Fruit fly (Drosophila melanogaster) whole organism, embryonic: ENCODE data around the gene CG12672.

Experiments
- CG10267 ChIP-seq: fragments of 200-800 bp; sonication (Bioruptor generic); optimal IDR thresholded peaks from 2 replicates; lab custom pipeline; 2018; ENCODE audit warnings: missing biosample characterization, mild to moderate bottlenecking, missing genetic modification characterization, moderate library complexity
- CG10431 ChIP-seq: fragments of 200-800 bp; sonication (Bioruptor generic); optimal IDR thresholded peaks from 3 replicates; lab custom pipeline; 2018; ENCODE audit warnings: missing biosample characterization, mild to moderate bottlenecking, missing genetic modification characterization
- CG10543 ChIP-seq: fragments of 200-800 bp; sonication (Bioruptor generic); optimal IDR thresholded peaks from 3 replicates; lab custom pipeline; 2017; ENCODE audit warnings: missing biosample characterization, mild to moderate bottlenecking, missing genetic modification characterization, moderate library complexity
- CG11560 ChIP-seq: fragments of 200-800 bp; sonication (Bioruptor generic); IDR thresholded peaks from 3 replicates; pipeline ENCODE4 v1.3.6; 2022; ENCODE audit warnings: missing biosample characterization, missing genetic modification characterization
- CG12391 ChIP-seq: fragments of 200-800 bp; sonication (Bioruptor generic); optimal IDR thresholded peaks from 3 replicates; lab custom pipeline; 2018; ENCODE audit warnings: missing biosample characterization, mild to moderate bottlenecking, missing genetic modification characterization, moderate library complexity
- CG13296 ChIP-seq: fragments of 200-800 bp; sonication (Bioruptor generic); optimal IDR thresholded peaks from 3 replicates; lab custom pipeline; 2018; ENCODE audit warnings: missing biosample characterization, mild to moderate bottlenecking, missing genetic modification characterization
- CG13424 ChIP-seq: fragments of 200-800 bp; sonication (Bioruptor generic); optimal IDR thresholded peaks from 2 replicates; lab custom pipeline; 2019; ENCODE audit warnings: missing biosample characterization, mild to moderate bottlenecking, missing genetic modification characterization, moderate library complexity
- CG13894 ChIP-seq: fragments of 200-800 bp; sonication (Bioruptor generic); optimal IDR thresholded peaks from 3 replicates; lab custom pipeline; 2018; ENCODE audit warnings: missing biosample characterization, mild to moderate bottlenecking, missing genetic modification characterization, moderate library complexity
- CG14014 ChIP-seq: fragments of 200-800 bp; sonication (Bioruptor generic); IDR thresholded peaks from 2 replicates; pipeline ENCODE4 v1.3.6; 2022; ENCODE audit warnings: missing biosample characterization, missing genetic modification characterization
- CG15479 ChIP-seq: fragments of 200-800 bp; sonication (Bioruptor generic); optimal IDR thresholded peaks from 3 replicates; lab custom pipeline; 2019; ENCODE audit warnings: missing biosample characterization, mild to moderate bottlenecking, missing genetic modification characterization, moderate library complexity
- CG17186 ChIP-seq: fragments of 200-800 bp; sonication (Bioruptor generic); optimal IDR thresholded peaks from 3 replicates; lab custom pipeline; 2017; ENCODE audit warnings: missing biosample characterization, missing genetic modification reagents, missing genetic modification characterization
- CG17568 ChIP-seq: fragments of 200-800 bp; sonication (Bioruptor generic); optimal IDR thresholded peaks from 2 replicates; lab custom pipeline; 2018; ENCODE audit warnings: missing biosample characterization, mild to moderate bottlenecking, missing genetic modification characterization, moderate library complexity
- CG17829 ChIP-seq: fragments of 200-800 bp; optimal IDR thresholded peaks from 2 replicates; lab custom pipeline; 2019; ENCODE audit warnings: missing biosample characterization, mild to moderate bottlenecking, missing genetic modification characterization, moderate library complexity
- CG4617 ChIP-seq: fragments of 200-800 bp; sonication (Bioruptor generic); optimal IDR thresholded peaks from 3 replicates; lab custom pipeline; 2016; ENCODE audit warnings: missing biosample characterization, missing genetic modification characterization, borderline replicate concordance
- CG5953 ChIP-seq: fragments of 200-800 bp; sonication (Bioruptor generic); IDR thresholded peaks from 2 replicates; pipeline ENCODE4 v1.3.6; 2022; ENCODE audit warnings: missing biosample characterization, missing genetic modification characterization
- CG8290 ChIP-seq, 3 experiments: fragments of 200-800 bp; sonication (Bioruptor generic); optimal IDR thresholded peaks; 2 replicates each; lab custom pipeline; 2016 to 2019; ENCODE audit warnings: missing biosample characterization in 3 of 3, missing genetic modification characterization in 3 of 3, mild to moderate bottlenecking in 2 of 3, moderate library complexity in 1 of 3
- CG8359 ChIP-seq: fragments of 200-800 bp; sonication (Bioruptor generic); optimal IDR thresholded peaks from 2 replicates; lab custom pipeline; 2017; ENCODE audit warnings: missing biosample characterization, mild to moderate bottlenecking, missing genetic modification characterization, borderline replicate concordance
- CG9727 ChIP-seq: fragments of 200-800 bp; sonication (Bioruptor generic); optimal IDR thresholded peaks from 3 replicates; lab custom pipeline; 2017; ENCODE audit warnings: missing biosample characterization, mild to moderate bottlenecking, missing genetic modification characterization
- Deaf1 ChIP-seq: fragments of 200-800 bp; optimal IDR thresholded peaks from 3 replicates; lab custom pipeline; 2019; ENCODE audit warnings: missing biosample characterization, mild to moderate bottlenecking, missing genetic modification characterization, moderate library complexity
- Fer3 ChIP-seq: fragments of 200-800 bp; sonication (Bioruptor generic); optimal IDR thresholded peaks from 2 replicates; lab custom pipeline; 2018; ENCODE audit warnings: missing biosample characterization, mild to moderate bottlenecking, missing genetic modification characterization, moderate library complexity
- HHEX ChIP-seq: fragments of 200-800 bp; sonication (Bioruptor generic); optimal IDR thresholded peaks from 3 replicates; lab custom pipeline; 2017; ENCODE audit warnings: missing biosample characterization, mild to moderate bottlenecking, missing genetic modification characterization, missing genetic modification reagents
- HLH3B ChIP-seq: fragments of 200-800 bp; sonication (Bioruptor generic); IDR thresholded peaks from 2 replicates; pipeline ENCODE4 v1.3.6; 2022; ENCODE audit warnings: missing biosample characterization, missing genetic modification characterization
- Lpt ChIP-seq: fragments of >200 bp; optimal IDR thresholded peaks from 2 replicates; lab custom pipeline; 2018; ENCODE audit warnings: missing biosample characterization, missing genetic modification characterization
- Mad ChIP-seq: fragments of 200-800 bp; sonication (Bioruptor generic); optimal IDR thresholded peaks from 2 replicates; lab custom pipeline; 2016; ENCODE audit warnings: missing biosample characterization, missing genetic modification characterization
- Nf-YB ChIP-seq: fragments of 200-800 bp; sonication (Bioruptor generic); optimal IDR thresholded peaks from 3 replicates; lab custom pipeline; 2019; ENCODE audit warnings: missing biosample characterization, mild to moderate bottlenecking, missing genetic modification characterization, moderate library complexity
- Sox100B ChIP-seq: fragments of 200-800 bp; sonication (Bioruptor generic); optimal IDR thresholded peaks from 3 replicates; lab custom pipeline; 2018; ENCODE audit warnings: missing biosample characterization, mild to moderate bottlenecking, missing genetic modification characterization
- Xbp1 ChIP-seq: fragments of 200-800 bp; sonication (Bioruptor generic); optimal IDR thresholded peaks from 3 replicates; lab custom pipeline; 2016; ENCODE audit warnings: missing biosample characterization, mild to moderate bottlenecking, missing genetic modification characterization
- amos ChIP-seq: fragments of 200-800 bp; sonication (Bioruptor generic); IDR thresholded peaks from 2 replicates; pipeline ENCODE4 v1.3.6; 2022; ENCODE audit warnings: missing biosample characterization, missing genetic modification characterization; ENCODE audit not compliant: partially characterized antibody
- ato ChIP-seq: fragments of 200-800 bp; sonication (Bioruptor generic); IDR thresholded peaks from 2 replicates; pipeline ENCODE4 v1.3.6; 2022; ENCODE audit warnings: missing biosample characterization, missing genetic modification characterization; ENCODE audit not compliant: partially characterized antibody
- cato ChIP-seq: fragments of 200-800 bp; sonication (Bioruptor generic); optimal IDR thresholded peaks from 2 replicates; lab custom pipeline; 2016; ENCODE audit warnings: missing biosample characterization, missing genetic modification characterization, borderline replicate concordance
- caup ChIP-seq: fragments of 200-800 bp; sonication (Bioruptor generic); optimal IDR thresholded peaks from 3 replicates; lab custom pipeline; 2017; ENCODE audit warnings: missing biosample characterization, mild to moderate bottlenecking, missing genetic modification characterization, moderate library complexity; ENCODE audit not compliant: severe bottlenecking
- esg ChIP-seq: fragments of 200-800 bp; sonication (Bioruptor generic); conservative IDR thresholded peaks from 2 replicates; pipeline ENCODE4 v1.3.6; 2022; ENCODE audit warnings: missing biosample characterization, missing genetic modification characterization
- gcm2 ChIP-seq: fragments of 200-800 bp; sonication (Bioruptor generic); optimal IDR thresholded peaks from 2 replicates; lab custom pipeline; 2016; ENCODE audit warnings: missing biosample characterization, missing genetic modification characterization
- gfzf ChIP-seq: fragments of 200-800 bp; sonication (Bioruptor generic); optimal IDR thresholded peaks from 2 replicates; lab custom pipeline; 2016; ENCODE audit warnings: missing biosample characterization, mild to moderate bottlenecking, missing genetic modification characterization, moderate library complexity
- gsb ChIP-seq: fragments of 200-800 bp; sonication (Bioruptor generic); IDR thresholded peaks from 2 replicates; pipeline ENCODE4 v1.3.6; 2022; ENCODE audit warnings: missing biosample characterization, missing genetic modification characterization
- inv ChIP-seq: fragments of 200-800 bp; sonication (Bioruptor generic); IDR thresholded peaks from 2 replicates; pipeline ENCODE4 v1.3.6; 2022; ENCODE audit warnings: missing biosample characterization, missing genetic modification characterization; ENCODE audit not compliant: partially characterized antibody
- kah ChIP-seq: fragments of 200-800 bp; sonication (Bioruptor generic); optimal IDR thresholded peaks from 2 replicates; lab custom pipeline; 2018; ENCODE audit warnings: missing biosample characterization, mild to moderate bottlenecking, missing genetic modification characterization
- lab ChIP-seq: fragments of 200-800 bp; sonication (Bioruptor generic); optimal IDR thresholded peaks from 3 replicates; lab custom pipeline; 2017; ENCODE audit warnings: missing biosample characterization, missing genetic modification characterization, mild to moderate bottlenecking, moderate library complexity, missing genetic modification reagents
- nerfin-1 ChIP-seq: fragments of 200-800 bp; sonication (Bioruptor generic); optimal IDR thresholded peaks from 3 replicates; lab custom pipeline; 2019; ENCODE audit warnings: missing biosample characterization, mild to moderate bottlenecking, missing genetic modification characterization, moderate library complexity
- pan ChIP-seq, 4 experiments: fragments of >200 bp in 3 of 4; fragments of 200-800 bp in 1 of 4; sonication (Bioruptor generic) in 1 of 4; optimal IDR thresholded peaks in 3 of 4; IDR thresholded peaks in 1 of 4; 2 replicates each; pipeline versions ENCODE4 v1.3.6 to Lab custom; 2017 to 2022; ENCODE audit warnings: missing biosample characterization in 2 of 4, missing genetic modification characterization in 2 of 4, mixed read lengths in 1 of 4
- pum ChIP-seq: fragments of 200-800 bp; sonication (Bioruptor generic); optimal IDR thresholded peaks from 2 replicates; lab custom pipeline; 2016; ENCODE audit warnings: missing biosample characterization, missing genetic modification characterization
- seq ChIP-seq: fragments of 200-800 bp; sonication (Bioruptor generic); IDR thresholded peaks from 2 replicates; pipeline ENCODE4 v1.3.6; 2022; ENCODE audit warnings: missing biosample characterization, missing genetic modification characterization
- sug ChIP-seq: fragments of 200-800 bp; optimal IDR thresholded peaks from 2 replicates; lab custom pipeline; 2019; ENCODE audit warnings: missing biosample characterization, mild to moderate bottlenecking, missing genetic modification characterization, moderate library complexity
- tll ChIP-seq, 2 experiments: fragments of 200-800 bp in 1 of 2; fragments of >200 bp in 1 of 2; sonication (Bioruptor generic) in 1 of 2; optimal IDR thresholded peaks; 2 replicates each; lab custom pipeline; 2017 to 2019; ENCODE audit warnings: missing biosample characterization in 2 of 2, missing genetic modification characterization in 2 of 2, mild to moderate bottlenecking in 1 of 2, moderate library complexity in 1 of 2
- toy ChIP-seq: fragments of 200-800 bp; sonication (Bioruptor generic); IDR thresholded peaks from 2 replicates; pipeline ENCODE4 v1.3.6; 2022; ENCODE audit warnings: missing biosample characterization, missing genetic modification characterization
- ttk ChIP-seq: fragments of 200-800 bp; sonication (Bioruptor generic); IDR thresholded peaks from 2 replicates; pipeline ENCODE4 v2.1.2; 2022; ENCODE audit warnings: missing biosample characterization, missing genetic modification characterization

Gene CG12672

dm6 chrX:18003772-18004569, 3.4 kb downstream of the CG12672 start (continued):
- TF ChIP-seq pan (optimal IDR thresholded peaks at IDR 0.05; lab: Kevin White, UChicago): no peak
- no peak for TF ChIP-seq pan (GFP tag; optimal IDR thresholded peaks at IDR 0.05 in 1 of 2, IDR thresholded peaks at IDR 0.05 in 1 of 2)
- peak; percentile 50 for TF ChIP-seq Sox100B
- no peak for TF ChIP-seq Nf-YB (GFP tag; lab: Kevin White, UChicago)
- TF ChIP-seq CG11560 (tag; lab: Robert Waterston, UW): no peak
- no peak for TF ChIP-seq CG17829 (tag; lab: Kevin White, UChicago)
- peak; percentile 56 for TF ChIP-seq CG9727 (GFP tag; lab: Kevin White, UChicago)
- TF ChIP-seq kah (GFP tag; lab: Kevin White, UChicago): peak; percentile 2
- TF ChIP-seq CG17568 (GFP tag; lab: Kevin White, UChicago): no peak
- no peak for TF ChIP-seq Mad (GFP tag; lab: Kevin White, UChicago)
- TF ChIP-seq seq: no peak
- peak; percentile 36 for TF ChIP-seq CG13894 (tag; lab: Kevin White, UChicago)
- TF ChIP-seq caup (GFP tag; lab: Kevin White, UChicago): peak; percentile 32
- TF ChIP-seq Lpt: no peak
- peak; percentile 72 for TF ChIP-seq CG13424
- no peak for TF ChIP-seq ttk (GFP tag; lab: Robert Waterston, UW)
- TF ChIP-seq amos (GFP tag; lab: Robert Waterston, UW): no peak
- TF ChIP-seq inv: no peak
- no peak for TF ChIP-seq CG10543
- TF ChIP-seq CG17186 (GFP tag; lab: Kevin White, UChicago): no peak
- TF ChIP-seq CG14014: no peak
- TF ChIP-seq CG10267: peak; percentile 18
- no peak for TF ChIP-seq tll (GFP tag; optimal IDR thresholded peaks at IDR 0.05; lab: Kevin White, UChicago)
- TF ChIP-seq gfzf (GFP tag; lab: Kevin White, UChicago): no peak
- TF ChIP-seq Xbp1 (GFP tag; lab: Kevin White, UChicago): no peak
- no peak for TF ChIP-seq CG8290 (GFP tag; optimal IDR thresholded peaks at IDR 0.05; lab: Kevin White, UChicago)
- no peak for TF ChIP-seq CG8290 (tag; optimal IDR thresholded peaks at IDR 0.05; lab: Kevin White, UChicago)
- TF ChIP-seq Fer3: peak; percentile 50
- TF ChIP-seq pum (GFP tag; lab: Kevin White, UChicago): no peak
- peak; percentile 34 for TF ChIP-seq sug
- no peak for TF ChIP-seq gsb (GFP tag; lab: Robert Waterston, UW)
- TF ChIP-seq CG5953 (GFP tag; lab: Robert Waterston, UW): no peak
- TF ChIP-seq cato (GFP tag; lab: Kevin White, UChicago): no peak
- peak; percentile 13 for TF ChIP-seq nerfin-1
- no peak for TF ChIP-seq CG4617
- no peak for TF ChIP-seq esg (GFP tag; lab: Robert Waterston, UW)
- TF ChIP-seq CG13296 (GFP tag; lab: Kevin White, UChicago): peak; percentile 68
- no peak for TF ChIP-seq ato (GFP tag; lab: Robert Waterston, UW)
- TF ChIP-seq HLH3B (GFP tag; lab: Robert Waterston, UW): peak; percentile 26; the same call in 1 of the 2 replicates
- TF ChIP-seq gcm2 (GFP tag; lab: Kevin White, UChicago): no peak
- no peak for TF ChIP-seq toy (GFP tag; lab: Robert Waterston, UW)
- no peak for TF ChIP-seq CG15479 (GFP tag; lab: Kevin White, UChicago)
- TF ChIP-seq CG10431 (GFP tag; lab: Kevin White, UChicago): no peak
- TF ChIP-seq Deaf1 (tag; lab: Kevin White, UChicago): peak; percentile 21
- TF ChIP-seq CG12391 (tag; lab: Kevin White, UChicago): no peak
- TF ChIP-seq CG8359 (GFP tag; lab: Kevin White, UChicago): no peak
- TF ChIP-seq lab (GFP tag; lab: Kevin White, UChicago): peak; percentile 77
- TF ChIP-seq HHEX (GFP tag; lab: Kevin White, UChicago): peak; percentile 19
